Fruit fly (Drosophila melanogaster) whole organism, larva: ENCODE data around the gene pygo.

Source experiments
- noc ChIP-seq: fragments of 200-800 bp; sonication (Bioruptor generic); optimal IDR thresholded peaks from 3 replicates; lab custom pipeline; 2019; ENCODE audit warnings: missing biosample characterization, mild to moderate bottlenecking, missing genetic modification characterization, moderate library complexity

pygo gene

DNA sequence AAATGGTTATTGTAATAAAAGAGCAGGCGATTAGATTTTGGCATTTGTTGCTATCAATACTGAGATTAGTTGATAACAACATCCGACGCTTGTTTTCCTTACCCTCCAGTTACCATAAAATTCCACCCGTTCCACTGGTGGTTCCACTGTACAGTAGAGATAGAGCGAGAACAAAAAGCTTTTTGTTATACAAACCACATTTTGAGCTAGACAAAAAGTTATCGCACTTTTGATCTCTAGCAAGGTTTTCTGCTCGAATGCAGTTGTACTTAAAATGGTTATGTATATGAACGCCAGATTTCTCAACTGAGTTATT lies 24.6 kb upstream of the pygo start:
- no peak for TF ChIP-seq noc (tag; lab: Kevin White, UChicago)

DNA sequence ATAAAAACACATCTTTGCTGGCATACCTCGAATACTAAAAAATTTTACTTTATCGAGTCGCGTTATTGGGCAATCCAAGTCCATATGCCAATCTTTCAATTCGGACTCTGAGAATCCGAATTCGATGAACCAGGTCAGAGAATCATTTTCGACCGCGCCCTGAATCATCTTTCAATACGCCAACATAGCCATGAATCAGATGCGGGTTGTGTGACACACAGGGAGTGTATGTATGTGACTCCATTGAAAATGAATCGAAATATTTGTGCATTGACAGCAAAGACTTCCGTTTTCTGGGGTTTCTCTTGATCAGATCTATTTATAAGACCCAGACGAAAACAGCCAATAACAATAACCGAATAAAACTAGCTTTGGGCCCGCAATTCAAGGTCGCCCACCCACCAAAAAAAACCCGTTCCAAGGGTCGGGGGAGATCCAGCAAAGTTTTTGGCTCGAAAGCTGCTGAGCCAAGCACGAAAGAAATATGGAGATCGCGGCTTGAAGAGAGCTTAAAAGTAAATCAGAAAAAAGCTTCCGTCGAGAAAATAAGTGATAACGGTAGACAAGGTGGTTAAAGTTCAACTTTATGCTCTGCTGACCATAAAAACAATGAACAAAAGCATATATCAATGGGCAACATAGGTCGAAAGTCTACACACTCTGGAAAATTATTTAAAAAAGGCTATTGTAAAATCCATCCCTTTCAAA lies 24.1 kb upstream of the pygo start:
- no peak for TF ChIP-seq noc (tag; lab: Kevin White, UChicago)

DNA sequence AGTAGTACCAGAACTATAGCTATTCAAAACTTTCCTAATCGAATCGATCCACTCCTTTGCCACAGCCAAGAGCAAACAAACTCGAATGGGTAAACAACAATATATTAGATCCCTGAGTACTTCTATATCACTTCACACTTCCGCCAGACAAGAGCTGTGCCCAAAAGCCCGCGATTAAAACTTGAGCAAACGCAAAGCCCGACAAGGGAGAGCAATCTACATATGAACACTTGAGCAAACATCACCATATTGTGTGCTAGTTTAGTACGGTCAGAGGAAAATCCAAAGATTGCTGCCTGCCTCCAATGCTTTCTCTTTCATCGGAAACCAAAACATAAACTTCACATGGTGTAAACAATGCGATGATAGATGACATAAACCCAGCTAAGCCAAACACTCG lies 23.2 kb upstream of the pygo start:
- TF ChIP-seq noc (tag; lab: Kevin White, UChicago): no peak

DNA sequence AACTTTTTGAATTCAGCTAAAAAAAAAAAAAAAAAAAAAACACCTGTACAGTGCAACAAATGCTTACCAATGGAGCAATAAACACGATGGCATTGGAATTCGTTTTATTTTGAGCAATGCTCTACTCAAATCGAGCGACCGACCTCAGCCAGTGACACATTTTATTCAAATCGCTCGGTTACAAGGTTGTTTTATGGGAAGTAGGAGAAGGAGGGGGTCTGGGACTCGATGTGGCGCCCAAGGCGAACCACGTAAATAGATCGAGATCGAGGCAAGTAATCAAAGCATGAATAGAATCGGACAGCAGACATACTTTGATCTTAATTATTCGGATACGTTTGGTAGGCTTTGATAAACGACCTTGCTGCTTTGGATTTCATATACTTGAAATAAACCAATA lies 22.7 kb upstream of the pygo start:
- TF ChIP-seq noc (tag; lab: Kevin White, UChicago): no peak

- peak; percentile 67 for TF ChIP-seq noc (tag; lab: Kevin White, UChicago)
Measured at dm6 chr3R:31599538-31600313, 19.2 kb upstream of the pygo start.

- no peak for TF ChIP-seq noc (tag; lab: Kevin White, UChicago)
Measured at dm6 chr3R:31597736-31598431, 17.4 kb upstream of the pygo start.

- TF ChIP-seq noc (tag; lab: Kevin White, UChicago): no peak
Measured at dm6 chr3R:31596071-31596883, 15.8 kb upstream of the pygo start, which contains the start of gene RpL6. TSS of gene RpL6 (minus strand) at chr3R:31596204.

DNA sequence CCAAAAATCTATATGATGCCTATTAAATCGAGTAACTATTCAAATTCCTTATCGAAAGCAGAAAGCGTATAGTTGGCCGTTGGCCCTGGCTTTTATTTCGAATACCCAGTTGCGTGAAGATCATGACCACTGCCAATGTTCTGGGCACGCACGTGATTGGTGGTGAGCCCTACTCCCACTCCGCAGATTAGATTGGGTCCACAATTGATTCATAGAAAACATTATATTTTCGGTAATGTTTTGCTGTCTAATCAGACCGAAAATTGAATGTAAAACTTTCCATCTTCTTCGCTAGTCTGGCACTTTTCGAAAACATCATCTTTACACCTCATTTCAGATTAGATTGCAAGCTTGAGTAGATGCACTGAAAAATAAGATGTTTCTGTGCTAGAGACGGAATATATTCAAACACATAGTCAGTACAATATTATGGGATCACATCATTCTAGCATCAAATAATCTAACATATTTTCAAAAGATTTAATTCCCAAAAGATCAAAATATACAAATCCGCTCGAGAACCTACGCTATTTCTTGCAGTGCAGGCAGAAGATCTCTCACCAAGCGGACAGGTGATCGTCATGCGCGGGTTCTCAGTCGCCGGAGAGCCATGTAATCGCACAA lies 11.9 kb upstream of the pygo start, which contains the start of gene CG1774:
Gene CG1774, plus strand, starts transcription at position 548 of the 624 bp plus-strand sequence.
- peak; percentile 95 for TF ChIP-seq noc (tag; lab: Kevin White, UChicago)

- no peak for TF ChIP-seq noc (tag; lab: Kevin White, UChicago)
Measured at dm6 chr3R:31590281-31590680, 9.8 kb upstream of the pygo start, which contains the start of gene CG1638. TSS of gene CG1638 (plus strand) at chr3R:31590581.

DNA sequence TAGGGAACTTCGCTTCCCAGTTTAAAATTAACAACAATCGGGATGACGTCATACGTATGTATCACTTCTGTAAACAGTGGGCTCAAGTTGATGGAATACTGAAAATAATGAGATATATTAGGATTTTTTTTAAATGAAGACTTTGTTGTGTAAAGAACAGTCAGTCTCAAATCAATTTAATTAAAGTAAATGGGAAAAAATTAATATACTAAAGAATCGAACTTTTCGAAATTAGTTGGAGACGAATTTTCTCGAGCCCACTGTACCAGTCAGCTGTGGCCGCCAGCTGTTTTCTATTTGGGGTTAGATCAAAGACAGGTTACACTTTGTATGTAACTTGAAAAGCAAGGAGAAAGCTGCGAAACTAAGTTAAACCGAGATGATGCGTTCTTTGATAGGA lies 7.9 kb upstream of the pygo start, which contains the start of gene CG1635:
Gene CG1635, plus strand, starts transcription at position 300 of the 400 bp plus-strand sequence.
- peak; percentile 100 for TF ChIP-seq noc (tag; lab: Kevin White, UChicago)

dm6 chr3R:31580032-31580431 lies 467 bp downstream of the pygo start:
- no peak for TF ChIP-seq noc (tag; lab: Kevin White, UChicago)

dm6 chr3R:31577351-31577750 lies 3.1 kb downstream of the pygo start:
- TF ChIP-seq noc (tag; lab: Kevin White, UChicago): no peak

DNA sequence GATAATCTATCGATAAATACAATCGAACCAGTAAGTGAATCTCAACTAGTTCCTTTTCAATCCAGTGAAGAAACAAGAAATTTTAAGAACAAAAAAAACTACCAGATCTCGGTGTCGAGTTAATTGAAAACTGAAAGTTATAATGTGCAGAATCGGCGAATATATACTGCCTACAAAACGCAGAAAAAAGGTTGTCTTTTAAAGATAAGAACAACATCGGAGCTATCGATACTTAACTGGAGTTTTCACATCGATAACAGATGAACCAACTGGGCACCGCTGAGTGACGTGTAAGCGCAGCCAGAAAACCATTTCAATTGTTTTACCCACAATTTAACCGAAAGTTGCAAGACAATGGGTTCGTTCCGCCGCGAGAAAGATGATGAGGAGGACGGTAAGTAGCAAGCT lies 8.6 kb downstream of the pygo start, which contains the start of gene gammaCOP:
Gene gammaCOP, plus strand, starts transcription at position 259 of the 408 bp plus-strand sequence.
- no peak for TF ChIP-seq noc (tag; lab: Kevin White, UChicago)

dm6 chr3R:31566738-31567137 lies 13.8 kb downstream of the pygo start:
- no peak for TF ChIP-seq noc (tag; lab: Kevin White, UChicago)

dm6 chr3R:31565738-31566137 lies 14.8 kb downstream of the pygo start:
- TF ChIP-seq noc (tag; lab: Kevin White, UChicago): no peak
